Fruit fly (Drosophila melanogaster) whole organism, adult: ENCODE data around the gene Cfp1.
A peak's percentile ranks its signal among the peaks of the same experiment; 100 is the strongest.

Experiments used
- CG11617 ChIP-seq: fragments of 200-800 bp; sonication (Bioruptor generic); optimal IDR thresholded peaks from 2 replicates; lab custom pipeline; 2017; ENCODE audit warnings: mild to moderate bottlenecking, missing biosample characterization, missing genetic modification reagents, missing genetic modification characterization
- CG12768 ChIP-seq: fragments of 200-800 bp; sonication (Bioruptor generic); optimal IDR thresholded peaks from 2 replicates; lab custom pipeline; 2017; ENCODE audit warnings: missing biosample characterization, missing genetic modification characterization, mild to moderate bottlenecking, moderate library complexity, missing genetic modification reagents
- CG14711 ChIP-seq: fragments of 200-800 bp; sonication (Bioruptor generic); optimal IDR thresholded peaks from 2 replicates; lab custom pipeline; 2018; ENCODE audit warnings: missing biosample characterization, mild to moderate bottlenecking, missing genetic modification characterization, moderate library complexity
- CG1620 ChIP-seq: fragments of 200-800 bp; sonication (Bioruptor generic); optimal IDR thresholded peaks from 2 replicates; lab custom pipeline; 2016; ENCODE audit warnings: missing biosample characterization, missing genetic modification characterization
- CG33017 ChIP-seq: fragments of 200-800 bp; sonication (Bioruptor generic); optimal IDR thresholded peaks from 2 replicates; lab custom pipeline; 2018; ENCODE audit warnings: missing biosample characterization, mild to moderate bottlenecking, missing genetic modification characterization, moderate library complexity
- CG5204 ChIP-seq: fragments of 200-800 bp; sonication (Bioruptor generic); optimal IDR thresholded peaks from 2 replicates; lab custom pipeline; 2016; ENCODE audit warnings: missing biosample characterization, missing genetic modification characterization
- CG7045 ChIP-seq: fragments of 200-800 bp; sonication (Bioruptor generic); optimal IDR thresholded peaks from 2 replicates; lab custom pipeline; 2017; ENCODE audit warnings: missing biosample characterization, mild to moderate bottlenecking, missing genetic modification characterization
- CG7101 ChIP-seq: fragments of 200-800 bp; sonication (Bioruptor generic); optimal IDR thresholded peaks from 2 replicates; lab custom pipeline; 2018; ENCODE audit warnings: missing biosample characterization, mild to moderate bottlenecking, missing genetic modification characterization, moderate library complexity
- Clk ChIP-seq: fragments of 200-800 bp; sonication (Bioruptor generic); optimal IDR thresholded peaks from 2 replicates; lab custom pipeline; 2017; ENCODE audit warnings: missing biosample characterization, missing genetic modification characterization
- Crg-1 ChIP-seq: fragments of 200-800 bp; sonication (Bioruptor generic); optimal IDR thresholded peaks from 2 replicates; lab custom pipeline; 2016; ENCODE audit warnings: missing biosample characterization, missing genetic modification characterization
- Hr96 ChIP-seq: fragments of 200-800 bp; sonication (Bioruptor generic); optimal IDR thresholded peaks from 2 replicates; lab custom pipeline; 2016; ENCODE audit warnings: missing biosample characterization, missing genetic modification characterization
- Mnt ChIP-seq: fragments of 200-800 bp; sonication (Bioruptor generic); optimal IDR thresholded peaks from 2 replicates; lab custom pipeline; 2016; ENCODE audit warnings: missing biosample characterization, mild to moderate bottlenecking, missing genetic modification characterization
- bab1 ChIP-seq: fragments of 200-800 bp; sonication (Bioruptor generic); optimal IDR thresholded peaks from 3 replicates; lab custom pipeline; 2019; ENCODE audit warnings: missing biosample characterization, mild to moderate bottlenecking, missing genetic modification characterization, moderate library complexity
- cic ChIP-seq: fragments of 200-800 bp; sonication (Bioruptor generic); optimal IDR thresholded peaks from 2 replicates; lab custom pipeline; 2017; ENCODE audit warnings: missing biosample characterization, mild to moderate bottlenecking, missing genetic modification characterization, moderate library complexity
- cnc ChIP-seq, 2 experiments: fragments of >200 bp; optimal IDR thresholded peaks; 2 replicates each; lab custom pipeline; 2017
- kay ChIP-seq: fragments of 200-800 bp; sonication (Bioruptor generic); peaks from one replicate; lab custom pipeline; 2016; ENCODE audit warnings: missing biosample characterization, missing genetic modification characterization, borderline replicate concordance
- ovo ChIP-seq: fragments of 200-800 bp; sonication (Bioruptor generic); optimal IDR thresholded peaks from 2 replicates; lab custom pipeline; 2016; ENCODE audit warnings: missing biosample characterization, missing genetic modification characterization
- pad ChIP-seq: fragments of 200-800 bp; sonication (Bioruptor generic); optimal IDR thresholded peaks from 3 replicates; lab custom pipeline; 2017; ENCODE audit warnings: missing biosample characterization, missing genetic modification characterization, mild to moderate bottlenecking, moderate library complexity, missing genetic modification reagents
- tj ChIP-seq: fragments of 200-800 bp; sonication (Bioruptor generic); optimal IDR thresholded peaks from 3 replicates; lab custom pipeline; 2017; ENCODE audit warnings: missing biosample characterization, mild to moderate bottlenecking, missing genetic modification characterization, moderate library complexity
- toe ChIP-seq: fragments of 200-800 bp; sonication (Bioruptor generic); optimal IDR thresholded peaks from 2 replicates; lab custom pipeline; 2016; ENCODE audit warnings: missing biosample characterization, missing genetic modification characterization

Gene Cfp1

dm6 chrX:9252051-9252708 is 20.6 kb downstream of the Cfp1 start:
- TF ChIP-seq CG7101 (tag; lab: Kevin White, UChicago) (no peak), bab1 (GFP tag; lab: Kevin White, UChicago) (no peak), CG33017 (tag; lab: Kevin White, UChicago) (no peak), ovo (GFP tag; lab: Kevin White, UChicago) (no peak), Hr96 (GFP tag; lab: Kevin White, UChicago) (no peak), kay (no peak), cic (no peak), CG7045 (GFP tag; lab: Kevin White, UChicago) (no peak), CG11617 (GFP tag; lab: Kevin White, UChicago) (no peak), Mnt (GFP tag; lab: Kevin White, UChicago) (no peak), pad (no peak), Crg-1 (GFP tag; lab: Kevin White, UChicago) (no peak), tj (no peak), CG14711 (tag; lab: Kevin White, UChicago) (no peak), cnc (optimal IDR thresholded peaks at IDR 0.05; lab: Kevin White, UChicago) (no peak), toe (GFP tag; lab: Kevin White, UChicago) (no peak), CG5204 (GFP tag; lab: Kevin White, UChicago) (no peak), CG1620 (GFP tag; lab: Kevin White, UChicago) (no peak)

DNA sequence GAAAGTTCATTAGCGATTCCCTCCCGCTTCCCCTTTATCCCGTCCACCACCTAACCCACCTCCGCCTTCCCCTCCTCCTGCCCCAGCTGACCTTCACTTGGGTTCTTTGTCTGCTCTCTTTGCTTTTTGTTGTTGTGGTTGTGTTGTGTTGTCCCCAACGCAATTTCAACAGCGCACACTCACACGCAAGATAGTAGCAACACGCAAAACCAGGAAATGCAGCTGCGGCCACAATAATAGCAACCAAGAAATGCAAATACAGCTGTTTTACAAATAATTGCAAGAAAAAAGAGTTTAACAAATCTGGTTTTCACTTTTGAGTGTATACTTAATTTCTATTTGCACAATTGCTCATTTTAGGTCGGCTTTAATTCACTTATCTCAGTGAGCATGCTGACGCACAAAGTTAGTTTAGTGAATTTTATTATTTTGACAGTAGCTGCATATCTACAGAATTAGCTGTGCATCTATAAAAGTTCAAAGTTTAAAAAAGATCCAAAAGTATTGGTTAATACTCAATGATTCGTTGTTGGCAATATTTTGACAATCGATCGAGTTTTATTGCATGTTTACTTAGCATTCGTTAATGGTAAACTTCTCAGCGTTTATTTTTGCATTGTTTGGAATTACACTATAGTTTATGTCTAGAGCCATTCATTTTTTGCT is 21.4 kb downstream of the Cfp1 start:
- no peak for TF ChIP-seq CG1620 (GFP tag; lab: Kevin White, UChicago)
- peak; percentile 37 for TF ChIP-seq CG11617 (GFP tag; lab: Kevin White, UChicago)
- TF ChIP-seq tj: peak; percentile 30
- no peak for TF ChIP-seq cnc (optimal IDR thresholded peaks at IDR 0.05; lab: Kevin White, UChicago)
- TF ChIP-seq CG12768 (GFP tag; lab: Kevin White, UChicago): no peak
- no peak for TF ChIP-seq cic
- TF ChIP-seq toe (GFP tag; lab: Kevin White, UChicago): no peak
- no peak for TF ChIP-seq pad
- peak; percentile 37 for TF ChIP-seq bab1 (GFP tag; lab: Kevin White, UChicago)
- TF ChIP-seq Crg-1 (GFP tag; lab: Kevin White, UChicago): no peak
- TF ChIP-seq Clk (GFP tag; lab: Kevin White, UChicago): no peak
- peak; percentile 21 for TF ChIP-seq CG5204 (GFP tag; lab: Kevin White, UChicago)
- TF ChIP-seq ovo (GFP tag; lab: Kevin White, UChicago): peak; percentile 17
- TF ChIP-seq kay: no peak
- peak; percentile 22 for TF ChIP-seq CG14711 (tag; lab: Kevin White, UChicago)
- TF ChIP-seq Mnt (GFP tag; lab: Kevin White, UChicago): peak; percentile 40
- peak; percentile 26 for TF ChIP-seq CG33017 (tag; lab: Kevin White, UChicago)
- TF ChIP-seq Hr96 (GFP tag; lab: Kevin White, UChicago): no peak
- no peak for TF ChIP-seq CG7045 (GFP tag; lab: Kevin White, UChicago)
- peak; percentile 32 for TF ChIP-seq CG7101 (tag; lab: Kevin White, UChicago)

DNA sequence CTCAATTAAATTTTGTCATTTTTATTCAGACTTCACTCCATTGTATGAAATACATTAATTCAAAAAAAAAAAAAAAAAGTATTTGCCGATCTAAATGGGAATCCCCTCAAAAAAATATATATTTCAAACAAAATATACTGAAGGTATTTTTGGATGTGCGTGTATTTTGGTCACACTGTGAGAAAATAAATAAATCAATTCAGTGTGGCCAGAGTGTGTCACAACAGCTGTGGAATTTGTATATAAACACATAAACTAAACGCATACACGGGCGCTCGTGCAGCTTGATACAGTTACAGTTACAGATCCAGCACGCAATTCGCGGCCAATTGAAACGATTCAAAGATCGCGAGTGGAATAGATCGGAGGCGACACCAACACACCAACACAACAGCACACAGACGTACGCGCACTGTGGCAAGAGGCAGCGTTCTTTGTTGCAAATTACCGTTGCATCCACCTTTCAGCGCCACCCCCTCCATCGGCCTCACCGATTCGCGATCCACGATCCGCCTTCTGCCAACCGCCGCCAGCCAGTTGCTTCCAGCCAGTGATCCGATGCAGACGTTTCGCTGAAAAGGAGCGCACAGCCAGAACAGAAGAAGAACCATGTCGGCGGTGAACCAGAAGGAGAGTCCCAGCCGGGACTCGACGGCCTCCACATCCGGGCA is 22.5 kb downstream of the Cfp1 start, which contains the start of gene CG17754:
Gene CG17754 (plus strand): TSS at position 260 of the 671 bp plus-strand sequence.
- no peak for TF ChIP-seq Hr96 (GFP tag; lab: Kevin White, UChicago)
- no peak for TF ChIP-seq CG14711 (tag; lab: Kevin White, UChicago)
- TF ChIP-seq pad: no peak
- no peak for TF ChIP-seq Clk (GFP tag; lab: Kevin White, UChicago)
- peak; percentile 17 for TF ChIP-seq CG1620 (GFP tag; lab: Kevin White, UChicago)
- TF ChIP-seq CG12768 (GFP tag; lab: Kevin White, UChicago): no peak
- no peak for TF ChIP-seq CG5204 (GFP tag; lab: Kevin White, UChicago)
- TF ChIP-seq CG7101 (tag; lab: Kevin White, UChicago): peak; percentile 11
- no peak for TF ChIP-seq CG7045 (GFP tag; lab: Kevin White, UChicago)
- TF ChIP-seq cic: no peak
- TF ChIP-seq cnc (optimal IDR thresholded peaks at IDR 0.05; lab: Kevin White, UChicago): no peak
- peak; percentile 46 for TF ChIP-seq Mnt (GFP tag; lab: Kevin White, UChicago)
- TF ChIP-seq tj: peak; percentile 30
- no peak for TF ChIP-seq Crg-1 (GFP tag; lab: Kevin White, UChicago)
- TF ChIP-seq CG33017 (tag; lab: Kevin White, UChicago): no peak
- TF ChIP-seq kay: no peak
- TF ChIP-seq bab1 (GFP tag; lab: Kevin White, UChicago): peak; percentile 65
- peak; percentile 2 for TF ChIP-seq CG11617 (GFP tag; lab: Kevin White, UChicago)
- TF ChIP-seq ovo (GFP tag; lab: Kevin White, UChicago): peak; percentile 4
- TF ChIP-seq toe (GFP tag; lab: Kevin White, UChicago): no peak

DNA sequence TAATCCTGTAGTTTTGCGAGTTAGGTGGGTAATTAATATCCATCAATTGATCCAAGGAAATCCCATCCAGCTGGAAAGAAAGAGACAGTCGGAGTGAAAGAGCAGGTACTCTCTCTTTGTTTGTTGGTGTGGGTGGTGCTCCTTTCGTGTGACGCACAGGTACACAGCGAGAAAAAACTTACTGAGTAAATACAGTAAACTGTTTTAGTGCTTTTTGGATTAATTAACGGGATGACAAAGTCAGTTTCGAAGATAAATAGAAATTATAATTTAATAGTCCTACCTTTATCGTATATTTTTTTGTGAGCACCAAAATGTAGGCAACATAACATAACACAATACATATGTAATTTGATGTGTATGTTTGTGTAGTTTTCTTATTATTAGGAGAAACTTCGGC is 24.7 kb downstream of the Cfp1 start:
- no peak for TF ChIP-seq tj
- no peak for TF ChIP-seq cnc (optimal IDR thresholded peaks at IDR 0.05; lab: Kevin White, UChicago)
- TF ChIP-seq pad: no peak
- no peak for TF ChIP-seq CG7101 (tag; lab: Kevin White, UChicago)
- TF ChIP-seq cic: no peak
- TF ChIP-seq Clk (GFP tag; lab: Kevin White, UChicago): no peak
